Fruit fly (Drosophila melanogaster): ENCODE results near the gene CG15578.

The CG15578 gene

dm6 chrX:4322234-4323210 lies 44.8 kb upstream of the CG15578 start, which contains the start of gene norpA (continued):
- peak; percentile 39 for TF ChIP-seq Blimp-1 (GFP tag; optimal IDR thresholded peaks at IDR 0.05)
- peak; percentile 22; the same call in 1 of the 2 replicates for TF ChIP-seq Adf1 (GFP tag; IDR thresholded peaks at IDR 0.05)
- TF ChIP-seq Neu2 (GFP tag; optimal IDR thresholded peaks at IDR 0.05; ENCODE audit: borderline replicate concordance), result no peak
- peak; percentile 12 for TF ChIP-seq CG9797 (GFP tag; optimal IDR thresholded peaks at IDR 0.05)
- TF ChIP-seq CG13894 (tag; optimal IDR thresholded peaks at IDR 0.05), result peak; percentile 61
- TF ChIP-seq amos (GFP tag; IDR thresholded peaks at IDR 0.05; ENCODE audit: partially characterized antibody), result peak; percentile 97
- peak; percentile 12 for TF ChIP-seq Fer3 (tag; optimal IDR thresholded peaks at IDR 0.05)
- peak; percentile 14 for TF ChIP-seq CG17829 (tag; optimal IDR thresholded peaks at IDR 0.05)
- peak; percentile 19 for TF ChIP-seq ERR (GFP tag; optimal IDR thresholded peaks at IDR 0.05)
- peak; percentile 19 for TF ChIP-seq Jarid2 (GFP tag; optimal IDR thresholded peaks at IDR 0.05)
- TF ChIP-seq CG11247 (GFP tag; IDR thresholded peaks at IDR 0.05), result 0 out of 2 replicates have a peak, but pooled peaks have one; percentile 18
- peak; percentile 35 for TF ChIP-seq en (GFP tag; optimal IDR thresholded peaks at IDR 0.05)
- peak; percentile 10 for TF ChIP-seq ind (GFP tag; optimal IDR thresholded peaks at IDR 0.05)
- TF ChIP-seq shn (GFP tag; optimal IDR thresholded peaks at IDR 0.05), result peak; percentile 11
- peak; percentile 87 for TF ChIP-seq Scr (GFP tag; IDR thresholded peaks at IDR 0.05; ENCODE audit: partially characterized antibody)
- no peak for TF ChIP-seq CG10462 (GFP tag; optimal IDR thresholded peaks at IDR 0.05)
- TF ChIP-seq CG7963 (GFP tag; IDR thresholded peaks at IDR 0.05; ENCODE audit: partially characterized antibody), result peak; percentile 94
- peak; percentile 15 for TF ChIP-seq CG18599 (GFP tag; optimal IDR thresholded peaks at IDR 0.05)
- peak; percentile 9 for TF ChIP-seq HmgZ (tag; optimal IDR thresholded peaks at IDR 0.05)
- peak; percentile 33 for TF ChIP-seq Meics (GFP tag; optimal IDR thresholded peaks at IDR 0.05)
- peak; percentile 23; the same call in 1 of the 2 replicates for TF ChIP-seq MBD-R2 (GFP tag; IDR thresholded peaks at IDR 0.05)
- TF ChIP-seq CG4282 (GFP tag; optimal IDR thresholded peaks at IDR 0.05), result no peak
- TF ChIP-seq inv (GFP tag; IDR thresholded peaks at IDR 0.05; ENCODE audit: partially characterized antibody), result peak; percentile 91
- TF ChIP-seq HHEX (GFP tag; optimal IDR thresholded peaks at IDR 0.05), result peak; percentile 41
- peak; percentile 3 to 5 for TF ChIP-seq chif (GFP tag; optimal IDR thresholded peaks at IDR 0.05)
- peak; percentile 44 for TF ChIP-seq slbo (GFP tag; IDR thresholded peaks at IDR 0.05)
- TF ChIP-seq sd (tag; optimal IDR thresholded peaks at IDR 0.05), result peak; percentile 15
- TF ChIP-seq psq (GFP tag; optimal IDR thresholded peaks at IDR 0.05), result peak; percentile 11
- TF ChIP-seq Xbp1 (GFP tag; optimal IDR thresholded peaks at IDR 0.05), result peak; percentile 15
- TF ChIP-seq CG10267 (tag; optimal IDR thresholded peaks at IDR 0.05), result peak; percentile 23
- TF ChIP-seq Dp (GFP tag; optimal IDR thresholded peaks at IDR 0.05), result peak; percentile 62
- TF ChIP-seq fru (optimal IDR thresholded peaks at IDR 0.05), result no peak
- TF ChIP-seq nerfin-2 (GFP tag; IDR thresholded peaks at IDR 0.05; ENCODE audit: partially characterized antibody), result peak; percentile 81
- TF ChIP-seq pum (GFP tag; optimal IDR thresholded peaks at IDR 0.05), result peak; percentile 34
- no peak for TF ChIP-seq CG2889 (GFP tag; IDR thresholded peaks at IDR 0.05)
- peak; percentile 10 for TF ChIP-seq CG13624 (GFP tag; optimal IDR thresholded peaks at IDR 0.05)
- peak; percentile 59 for TF ChIP-seq CG4360 (GFP tag; IDR thresholded peaks at IDR 0.05)
- peak; percentile 48 for TF ChIP-seq Sox102F (GFP tag; optimal IDR thresholded peaks at IDR 0.05)
- TF ChIP-seq dpn (GFP tag; optimal IDR thresholded peaks at IDR 0.05), result peak in 1 of 2 experiments; percentile 19
- TF ChIP-seq CG6791 (GFP tag; IDR thresholded peaks at IDR 0.05; ENCODE audit: partially characterized antibody), result peak; percentile 98
- TF ChIP-seq Bgb (GFP tag; IDR thresholded peaks at IDR 0.05; ENCODE audit: partially characterized antibody), result peak; percentile 98
- peak; percentile 62; the same call in 1 of the 2 replicates for TF ChIP-seq NFAT (GFP tag; IDR thresholded peaks at IDR 0.05)
- peak; percentile 51 for TF ChIP-seq nom (GFP tag; optimal IDR thresholded peaks at IDR 0.05)
- TF ChIP-seq phol (tag; optimal IDR thresholded peaks at IDR 0.05), result no peak
- peak; percentile 86 for TF ChIP-seq CG14860 (GFP tag; IDR thresholded peaks at IDR 0.05; ENCODE audit: partially characterized antibody)
- peak; percentile 84 for TF ChIP-seq pzg (GFP tag; optimal IDR thresholded peaks at IDR 0.05)

Data from whole organism, embryonic.